Fruit fly (Drosophila melanogaster): ENCODE measurements around the gene Ptpmeg.
A peak's percentile ranks its signal among the peaks of the same experiment; 100 is the strongest.

Ptpmeg gene

dm6 chr3L:348406-348743, 20.5 kb downstream of the Ptpmeg start:
- no peak for TF ChIP-seq noc (tag; optimal IDR thresholded peaks at IDR 0.05)

- TF ChIP-seq noc (tag; optimal IDR thresholded peaks at IDR 0.05) = peak; percentile 51
Measured at dm6 chr3L:349751-350150, 21.9 kb downstream of the Ptpmeg start.

dm6 chr3L:350651-351228, 22.8 kb downstream of the Ptpmeg start:
- peak; percentile 91 for TF ChIP-seq noc (tag; optimal IDR thresholded peaks at IDR 0.05)

- no peak for TF ChIP-seq noc (tag; optimal IDR thresholded peaks at IDR 0.05)
Measured at dm6 chr3L:356016-356472, 28.1 kb downstream of the Ptpmeg start, which contains the start of gene CG1231. TSS of gene CG1231 (plus strand) at chr3L:356422.

dm6 chr3L:357681-358080, 29.8 kb downstream of the Ptpmeg start, which contains the start of gene Roc1b:
TSS of gene Roc1b (plus strand) at chr3L:357981.
- TF ChIP-seq noc (tag; optimal IDR thresholded peaks at IDR 0.05) = no peak

dm6 chr3L:361201-361600, 33.3 kb downstream of the Ptpmeg start, which contains the start of the genes Cdc5 and CG1233:
TSS of gene Cdc5 (minus strand) at chr3L:361383.
TSS of gene CG1233 (plus strand) at chr3L:361472.
- no peak for TF ChIP-seq noc (tag; optimal IDR thresholded peaks at IDR 0.05)

dm6 chr3L:366337-366736, 38.4 kb downstream of the Ptpmeg start, which contains the start of gene CG13884:
TSS of gene CG13884 (minus strand) at chr3L:366437.
- TF ChIP-seq noc (tag; optimal IDR thresholded peaks at IDR 0.05) = no peak

dm6 chr3L:371228-371627, 43.3 kb downstream of the Ptpmeg start:
- no peak for TF ChIP-seq noc (tag; optimal IDR thresholded peaks at IDR 0.05)

dm6 chr3L:374582-374981, 46.7 kb downstream of the Ptpmeg start:
- TF ChIP-seq noc (tag; optimal IDR thresholded peaks at IDR 0.05) = no peak

- TF ChIP-seq noc (tag; optimal IDR thresholded peaks at IDR 0.05) = no peak
Measured at dm6 chr3L:375672-376071, 47.8 kb downstream of the Ptpmeg start.

dm6 chr3L:377222-378071, 49.5 kb downstream of the Ptpmeg start:
- peak; percentile 85 for TF ChIP-seq noc (tag; optimal IDR thresholded peaks at IDR 0.05)

dm6 chr3L:378072-378423, 50.2 kb downstream of the Ptpmeg start:
- TF ChIP-seq noc (tag; optimal IDR thresholded peaks at IDR 0.05) = no peak

dm6 chr3L:378906-379305, 51.0 kb downstream of the Ptpmeg start:
- TF ChIP-seq noc (tag; optimal IDR thresholded peaks at IDR 0.05) = no peak

- no peak for TF ChIP-seq noc (tag; optimal IDR thresholded peaks at IDR 0.05)
Measured at dm6 chr3L:380886-381546, 53.1 kb downstream of the Ptpmeg start.

- TF ChIP-seq noc (tag; optimal IDR thresholded peaks at IDR 0.05) = no peak
Measured at dm6 chr3L:385095-385494, 57.2 kb downstream of the Ptpmeg start.

dm6 chr3L:388094-388493, 60.2 kb downstream of the Ptpmeg start:
- TF ChIP-seq noc (tag; optimal IDR thresholded peaks at IDR 0.05) = no peak

- no peak for TF ChIP-seq noc (tag; optimal IDR thresholded peaks at IDR 0.05)
Measured at dm6 chr3L:390194-390593, 62.3 kb downstream of the Ptpmeg start.

Data from whole organism, larva.